Fruit fly (Drosophila melanogaster): Measurements from ENCODE around the gene Rrp45.

DNA sequence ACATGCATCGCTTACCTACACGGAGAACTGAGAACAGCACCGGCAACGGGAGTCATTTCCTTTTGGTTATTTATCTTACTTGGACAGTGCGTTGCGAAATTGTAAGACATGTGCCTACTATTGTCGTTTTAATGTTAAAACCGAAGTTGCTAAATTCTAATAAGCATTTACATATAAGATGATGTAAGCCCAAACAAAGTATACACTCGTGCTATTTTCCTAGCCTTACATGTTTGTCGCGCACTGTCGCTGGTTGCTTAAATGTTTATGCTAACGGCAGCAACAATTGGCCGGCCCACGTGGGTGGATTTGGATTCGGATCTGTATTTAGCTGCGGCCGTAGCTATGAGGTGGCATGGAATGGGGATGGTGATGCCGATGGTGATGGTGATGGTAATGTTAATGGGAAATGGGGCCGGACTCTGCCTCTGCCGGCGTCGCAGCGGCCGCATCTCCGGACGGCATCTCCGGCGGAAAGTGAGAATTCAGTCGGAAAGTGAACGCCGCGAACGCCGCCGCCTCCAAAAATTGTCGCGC, 20.2 kb upstream of the Rrp45 start, which contains the start of gene CG4829:
- TF ChIP-seq CG8159 (tag; optimal IDR thresholded peaks at IDR 0.05) (peak; percentile 50), CG13204 (GFP tag; optimal IDR thresholded peaks at IDR 0.05) (no peak), EcR (GFP tag; optimal IDR thresholded peaks at IDR 0.05) (no peak), CG4496 (GFP tag; IDR thresholded peaks at IDR 0.05) (peak; percentile 74; the same call in 2 of the 3 replicates), CG14655 (GFP tag; optimal IDR thresholded peaks at IDR 0.05) (no peak), gl (tag; optimal IDR thresholded peaks at IDR 0.05) (no peak), Ets98B (GFP tag; IDR thresholded peaks at IDR 0.05) (peak; percentile 73), fd96Ca (GFP tag; IDR thresholded peaks at IDR 0.05) (peak; percentile 73), CG34367 (tag; optimal IDR thresholded peaks at IDR 0.05) (no peak), Snoo (tag; optimal IDR thresholded peaks at IDR 0.05) (peak; percentile 10)

All from whole organism, pupa.